Worm (Caenorhabditis elegans): Measurements from ENCODE around the gene F39G3.4.

The F39G3.4 gene

ce11 chrV:4754123-4754522, 29.6 kb downstream of the F39G3.4 start, which contains the start of gene hil-4:
hil-4 (plus strand) TSS chrV:4754313.
- TF ChIP-seq grh-1 (GFP tag; IDR thresholded peaks at IDR 0.05): no peak
- no peak for TF ChIP-seq ceh-90 (tag; optimal IDR thresholded peaks at IDR 0.05)
- TF ChIP-seq mef-2 (tag; optimal IDR thresholded peaks at IDR 0.05): no peak
- no peak for TF ChIP-seq unc-98 (GFP tag; IDR thresholded peaks at IDR 0.05)
- no peak for TF ChIP-seq lin-15B (tag; optimal IDR thresholded peaks at IDR 0.05)
- TF ChIP-seq nhr-11 (tag; optimal IDR thresholded peaks at IDR 0.05): no peak
- TF ChIP-seq Y116A8C.19 (tag; optimal IDR thresholded peaks at IDR 0.05; ENCODE audit: borderline replicate concordance): no peak
- TF ChIP-seq dpl-1 (GFP tag; optimal IDR thresholded peaks at IDR 0.05): peak in 1 of 3 experiments; percentile 18
- no peak for TF ChIP-seq jun-1 (tag; optimal IDR thresholded peaks at IDR 0.05)
- TF ChIP-seq lsy-2 (tag; optimal IDR thresholded peaks at IDR 0.05): no peak
- peak in 1 of 2 experiments; percentile 21 for TF ChIP-seq efl-1 (optimal IDR thresholded peaks at IDR 0.05)
- TF ChIP-seq efl-1 (GFP tag; optimal IDR thresholded peaks at IDR 0.05 in 1 of 2): no peak

ce11 chrV:4754684-4755211, 30.2 kb downstream of the F39G3.4 start:
- TF ChIP-seq ces-1 (GFP tag; optimal IDR thresholded peaks at IDR 0.05) (no peak), hpl-2 (GFP tag; optimal IDR thresholded peaks at IDR 0.05) (no peak)

DNA sequence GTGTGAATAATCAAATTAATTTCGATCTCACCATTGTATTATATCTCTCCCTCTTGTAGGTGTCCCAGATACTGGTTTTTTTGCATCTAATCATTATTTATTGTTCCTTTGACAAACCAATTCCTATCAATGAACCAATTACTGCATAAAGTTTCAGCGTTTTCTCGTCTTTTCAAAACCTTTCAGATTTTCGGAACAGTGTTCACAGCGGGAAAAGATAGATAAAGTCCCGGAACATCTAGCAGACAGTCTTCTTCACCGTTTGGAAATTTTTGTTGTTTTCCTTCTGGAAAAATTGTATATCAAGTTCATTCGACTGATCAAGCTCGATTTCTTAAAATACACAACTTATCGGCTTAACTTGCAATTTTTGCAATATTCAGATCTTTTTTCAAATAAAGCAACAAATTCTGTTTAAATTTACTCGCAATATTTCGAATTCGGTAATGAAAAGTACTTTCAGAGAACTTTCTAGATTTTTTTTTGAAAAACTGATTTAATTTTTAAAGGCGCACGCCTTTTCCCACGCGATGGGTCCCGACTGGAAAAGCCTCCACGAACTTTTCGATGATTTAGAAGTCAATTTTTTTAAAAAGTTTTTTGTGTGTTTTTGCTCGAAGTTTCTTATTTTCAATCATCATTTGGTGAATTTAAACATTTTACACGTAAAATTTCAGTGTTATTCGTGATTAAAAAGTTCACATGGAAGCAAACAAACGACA, 30.9 kb downstream of the F39G3.4 start, which contains the start of gene pgl-3:
Gene pgl-3 (plus strand): TSS at position 672 of the 722 bp plus-strand sequence.
- no peak for TF ChIP-seq egl-27 (tag; optimal IDR thresholded peaks at IDR 0.05)
- TF ChIP-seq efl-1 (optimal IDR thresholded peaks at IDR 0.05): peak in 1 of 2 experiments; percentile 14
- no peak for TF ChIP-seq efl-1 (GFP tag; optimal IDR thresholded peaks at IDR 0.05 in 1 of 2)

ce11 chrV:4758019-4758418, 33.5 kb downstream of the F39G3.4 start:
- TF ChIP-seq egl-27 (tag; optimal IDR thresholded peaks at IDR 0.05) (no peak), ceh-90 (tag; optimal IDR thresholded peaks at IDR 0.05) (no peak), sup-37 (GFP tag; optimal IDR thresholded peaks at IDR 0.05) (no peak), ceh-82 (tag; optimal IDR thresholded peaks at IDR 0.05) (no peak), xbp-1 (tag; optimal IDR thresholded peaks at IDR 0.05) (no peak), sox-4 (tag; optimal IDR thresholded peaks at IDR 0.05) (no peak), ets-5 (GFP tag; IDR thresholded peaks at IDR 0.05) (no peak), mab-9 (GFP tag; IDR thresholded peaks at IDR 0.05) (no peak), skn-1 (tag; optimal IDR thresholded peaks at IDR 0.05) (no peak)

ce11 chrV:4758540-4758939, 34.0 kb downstream of the F39G3.4 start:
- no peak for TF ChIP-seq ceh-8 (GFP tag; optimal IDR thresholded peaks at IDR 0.05)
- no peak for TF ChIP-seq isw-1 (GFP tag; IDR thresholded peaks at IDR 0.05)
- TF ChIP-seq zip-4 (GFP tag; optimal IDR thresholded peaks at IDR 0.05): no peak
- no peak for TF ChIP-seq nhr-20 (tag; optimal IDR thresholded peaks at IDR 0.05)
- TF ChIP-seq hpl-2 (GFP tag; optimal IDR thresholded peaks at IDR 0.05): no peak
- no peak for TF ChIP-seq lin-39 (tag; optimal IDR thresholded peaks at IDR 0.05)
- no peak for TF ChIP-seq lsy-2 (tag; optimal IDR thresholded peaks at IDR 0.05)
- TF ChIP-seq snu-23 (GFP tag; optimal IDR thresholded peaks at IDR 0.05): no peak
- TF ChIP-seq fos-1 (tag; optimal IDR thresholded peaks at IDR 0.05): no peak
- no peak for TF ChIP-seq sup-37 (GFP tag; optimal IDR thresholded peaks at IDR 0.05)
- TF ChIP-seq C16A3.4 (tag; optimal IDR thresholded peaks at IDR 0.05): no peak
- TF ChIP-seq nhr-71 (tag; optimal IDR thresholded peaks at IDR 0.05): no peak
- no peak for TF ChIP-seq sptf-1 (tag; optimal IDR thresholded peaks at IDR 0.05)
- TF ChIP-seq blmp-1 (tag; optimal IDR thresholded peaks at IDR 0.05): no peak
- TF ChIP-seq egl-27 (tag; optimal IDR thresholded peaks at IDR 0.05): no peak
- TF ChIP-seq ztf-4 (tag; optimal IDR thresholded peaks at IDR 0.05): no peak
- TF ChIP-seq pag-3 (tag; optimal IDR thresholded peaks at IDR 0.05; ENCODE audit: borderline replicate concordance, insufficient read depth): no peak
- TF ChIP-seq nhr-19 (GFP tag; conservative IDR thresholded peaks at IDR 0.05): no peak
- no peak for TF ChIP-seq unc-30 (tag; optimal IDR thresholded peaks at IDR 0.05)
